Worm (Caenorhabditis elegans) whole organism, late embryonic: ENCODE data around the gene ssp-35.

Source experiments
- C08G9.2 ChIP-seq: sonication (generic microtip); optimal IDR thresholded peaks from 2 replicates; lab custom pipeline; 2016; ENCODE audit warnings: mild to moderate bottlenecking, missing genetic modification characterization, moderate library complexity, missing compliant biosample characterization
- C38D4.7 ChIP-seq: fragments of 200-800 bp; sonication (Bioruptor generic); optimal IDR thresholded peaks from 2 replicates; lab custom pipeline; 2018; ENCODE audit warnings: mild to moderate bottlenecking, missing genetic modification characterization, moderate library complexity, missing compliant biosample characterization
- K02D7.2 ChIP-seq: sonication (generic microtip); optimal IDR thresholded peaks from 2 replicates; lab custom pipeline; 2017; ENCODE audit warnings: mild to moderate bottlenecking, missing genetic modification characterization, missing compliant biosample characterization
- T23F11.4 ChIP-seq: fragments of 200-800 bp; sonication (Bioruptor generic); optimal IDR thresholded peaks from 2 replicates; lab custom pipeline; 2018; ENCODE audit warnings: mild to moderate bottlenecking, missing genetic modification characterization, missing compliant biosample characterization
- Y22D7AL.16 ChIP-seq: sonication (generic microtip); optimal IDR thresholded peaks from 2 replicates; lab custom pipeline; 2016; ENCODE audit warnings: missing genetic modification characterization, missing compliant biosample characterization
- ahr-1 ChIP-seq: sonication (generic microtip); optimal IDR thresholded peaks from 2 replicates; lab custom pipeline; 2016; ENCODE audit warnings: missing genetic modification characterization, missing compliant biosample characterization
- ceh-18 ChIP-seq: sonication (generic microtip); optimal IDR thresholded peaks from 2 replicates; lab custom pipeline; 2016; ENCODE audit warnings: missing genetic modification characterization, missing compliant biosample characterization
- ceh-22 ChIP-seq: sonication (generic microtip); optimal IDR thresholded peaks from 2 replicates; lab custom pipeline; 2017; ENCODE audit warnings: missing biosample characterization, missing genetic modification characterization
- ceh-24 ChIP-seq: sonication (generic microtip); optimal IDR thresholded peaks from 2 replicates; lab custom pipeline; 2016; ENCODE audit warnings: mild to moderate bottlenecking, missing genetic modification characterization, missing compliant biosample characterization
- ceh-31 ChIP-seq: sonication (generic microtip); optimal IDR thresholded peaks from 2 replicates; lab custom pipeline; 2016; ENCODE audit warnings: missing genetic modification characterization, missing compliant biosample characterization
- ceh-34 ChIP-seq: sonication (generic microtip); optimal IDR thresholded peaks from 2 replicates; lab custom pipeline; 2016; ENCODE audit warnings: mild to moderate bottlenecking, missing genetic modification characterization, missing compliant biosample characterization
- ceh-48 ChIP-seq: sonication (generic microtip); optimal IDR thresholded peaks from 2 replicates; lab custom pipeline; 2016; ENCODE audit warnings: missing genetic modification characterization, inconsistent platforms, missing compliant biosample characterization
- ceh-9 ChIP-seq: sonication (generic microtip); optimal IDR thresholded peaks from 2 replicates; lab custom pipeline; 2016; ENCODE audit warnings: mild to moderate bottlenecking, missing genetic modification characterization, inconsistent platforms, missing compliant biosample characterization
- che-1 ChIP-seq: sonication (generic microtip); optimal IDR thresholded peaks from 2 replicates; lab custom pipeline; 2016; ENCODE audit warnings: mild to moderate bottlenecking, missing genetic modification characterization, missing compliant biosample characterization
- dve-1 ChIP-seq: sonication (generic microtip); optimal IDR thresholded peaks from 2 replicates; lab custom pipeline; 2017; ENCODE audit warnings: antibody characterized with exemption, mild to moderate bottlenecking, missing genetic modification characterization, missing compliant biosample characterization
- ets-4 ChIP-seq: sonication (generic microtip); optimal IDR thresholded peaks from 2 replicates; lab custom pipeline; 2016; ENCODE audit warnings: missing genetic modification characterization, missing compliant biosample characterization
- eyg-1 ChIP-seq: sonication (generic microtip); optimal IDR thresholded peaks from 2 replicates; lab custom pipeline; 2016; ENCODE audit warnings: missing genotype, missing genetic modification characterization, missing compliant biosample characterization
- fax-1 ChIP-seq: sonication (generic microtip); optimal IDR thresholded peaks from 2 replicates; lab custom pipeline; 2016; ENCODE audit warnings: missing genotype, missing genetic modification characterization, missing compliant biosample characterization
- fkh-10 ChIP-seq: fragments of 150-350 bp; optimal IDR thresholded peaks from 2 replicates; lab custom pipeline; 2014; ENCODE audit warnings: missing biosample characterization, missing genetic modification reagents, missing genetic modification characterization
- fkh-6 ChIP-seq: sonication (generic microtip); optimal IDR thresholded peaks from 2 replicates; lab custom pipeline; 2016; ENCODE audit warnings: missing genetic modification characterization, missing compliant biosample characterization
- gmeb-2 ChIP-seq: sonication (generic microtip); optimal IDR thresholded peaks from 2 replicates; lab custom pipeline; 2016; ENCODE audit warnings: missing genetic modification characterization, inconsistent platforms, missing compliant biosample characterization
- hlh-15 ChIP-seq: sonication (generic microtip); optimal IDR thresholded peaks from 2 replicates; lab custom pipeline; 2016; ENCODE audit warnings: missing genetic modification characterization, missing compliant biosample characterization
- hlh-8 ChIP-seq: sonication (generic microtip); optimal IDR thresholded peaks from 2 replicates; lab custom pipeline; 2016; ENCODE audit warnings: missing genotype, missing genetic modification characterization, missing compliant biosample characterization
- lim-6 ChIP-seq: sonication (generic microtip); optimal IDR thresholded peaks from 2 replicates; lab custom pipeline; 2016; ENCODE audit warnings: missing genetic modification characterization, missing compliant biosample characterization
- nfya-1 ChIP-seq: sonication (generic microtip); optimal IDR thresholded peaks from 2 replicates; lab custom pipeline; 2017; ENCODE audit warnings: missing genetic modification characterization, mild to moderate bottlenecking, missing compliant biosample characterization, antibody characterized with exemption, moderate library complexity
- npax-4 ChIP-seq: sonication (generic microtip); optimal IDR thresholded peaks from 2 replicates; lab custom pipeline; 2016; ENCODE audit warnings: missing genetic modification characterization, missing compliant biosample characterization
- odd-2 ChIP-seq: sonication (generic microtip); optimal IDR thresholded peaks from 2 replicates; lab custom pipeline; 2017; ENCODE audit warnings: antibody characterized with exemption, mild to moderate bottlenecking, missing genetic modification characterization, missing compliant biosample characterization
- pag-3 ChIP-seq: sonication (generic microtip); optimal IDR thresholded peaks from 2 replicates; lab custom pipeline; 2016; ENCODE audit warnings: missing compliant biosample characterization, missing genetic modification characterization, borderline replicate concordance
- pqm-1 ChIP-seq: sonication (generic microtip); optimal IDR thresholded peaks from 2 replicates; lab custom pipeline; 2016; ENCODE audit warnings: missing genetic modification characterization, missing compliant biosample characterization
- pros-1 ChIP-seq: fragments of 150-350 bp; optimal IDR thresholded peaks from 2 replicates; lab custom pipeline; 2014; ENCODE audit warnings: missing biosample characterization, missing genetic modification reagents, missing genetic modification characterization
- sdc-2 ChIP-seq: sonication (generic microtip); optimal IDR thresholded peaks from 2 replicates; lab custom pipeline; 2016; ENCODE audit warnings: missing genotype, missing genetic modification characterization, missing compliant biosample characterization
- sox-2 ChIP-seq: fragments of 200-800 bp; sonication (Bioruptor generic); IDR thresholded peaks from 2 replicates; pipeline ENCODE4 v1.3.6; 2022; ENCODE audit warnings: missing genetic modification reagents, missing genetic modification characterization, missing compliant biosample characterization
- sox-4 ChIP-seq: sonication (generic microtip); optimal IDR thresholded peaks from 2 replicates; lab custom pipeline; 2017; ENCODE audit warnings: mild to moderate bottlenecking, missing genetic modification characterization, inconsistent platforms, missing compliant biosample characterization
- syd-9 ChIP-seq: sonication (generic microtip); optimal IDR thresholded peaks from 2 replicates; lab custom pipeline; 2016; ENCODE audit warnings: mild to moderate bottlenecking, missing genetic modification characterization, moderate library complexity, missing compliant biosample characterization
- tbx-2 ChIP-seq: sonication (generic microtip); optimal IDR thresholded peaks from 2 replicates; lab custom pipeline; 2016; ENCODE audit warnings: missing genetic modification characterization, missing compliant biosample characterization
- ttx-3 ChIP-seq: sonication (generic microtip); optimal IDR thresholded peaks from 2 replicates; lab custom pipeline; 2016; ENCODE audit warnings: missing genetic modification reagents, missing genetic modification characterization, missing compliant biosample characterization
- unc-3 ChIP-seq, 2 experiments: fragments of 200-800 bp in 1 of 2; sonication (Bioruptor generic) in 1 of 2; sonication (generic microtip) in 1 of 2; conservative IDR thresholded peaks in 1 of 2; optimal IDR thresholded peaks in 1 of 2; 2 replicates each; pipeline versions ENCODE4 v1.3.6 to Lab custom; 2016 to 2022; ENCODE audit warnings: missing compliant biosample characterization in 2 of 2, missing genetic modification characterization in 2 of 2, missing genetic modification reagents in 1 of 2
- unc-55 ChIP-seq: sonication (generic microtip); optimal IDR thresholded peaks from 2 replicates; lab custom pipeline; 2017; ENCODE audit warnings: missing biosample characterization, missing genetic modification reagents, missing genetic modification characterization
- unc-86 ChIP-seq: sonication (generic microtip); optimal IDR thresholded peaks from 2 replicates; lab custom pipeline; 2016; ENCODE audit warnings: missing genetic modification characterization, missing compliant biosample characterization

ssp-35 gene

ce11 chrV:12291587-12291986 is 28.0 kb upstream of the ssp-35 start, which contains the start of the genes srpa-68 and srh-16 (continued):
- peak; percentile 47 for TF ChIP-seq gmeb-2 (tag; lab: Kevin White, UChicago)
- TF ChIP-seq unc-86: peak; percentile 63
- TF ChIP-seq sox-4 (tag; lab: Kevin White, UChicago): peak; percentile 45
- TF ChIP-seq hlh-15 (tag; lab: Kevin White, UChicago): peak; percentile 64
- no peak for TF ChIP-seq ets-4 (tag; lab: Kevin White, UChicago)
- TF ChIP-seq sox-2 (GFP tag; lab: Robert Waterston, UW): no peak
- no peak for TF ChIP-seq sdc-2 (tag; lab: Kevin White, UChicago)
- no peak for TF ChIP-seq ceh-22 (tag; lab: Kevin White, UChicago)
- TF ChIP-seq dve-1 (tag; lab: Kevin White, UChicago): no peak
- no peak for TF ChIP-seq T23F11.4 (GFP tag; lab: Kevin White, UChicago)
- peak; percentile 65 for TF ChIP-seq tbx-2 (tag; lab: Kevin White, UChicago)
- TF ChIP-seq ceh-9: no peak
- no peak for TF ChIP-seq hlh-8 (tag; lab: Kevin White, UChicago)
- no peak for TF ChIP-seq fkh-10 (GFP tag; lab: Kevin White, UChicago)
- peak; percentile 15 for TF ChIP-seq ahr-1 (tag; lab: Kevin White, UChicago)
- TF ChIP-seq che-1: peak; percentile 53
- TF ChIP-seq ceh-24: no peak
- peak; percentile 42 for TF ChIP-seq K02D7.2 (tag; lab: Kevin White, UChicago)
- peak; percentile 49 for TF ChIP-seq C38D4.7
- TF ChIP-seq unc-55 (GFP tag; lab: Kevin White, UChicago): peak; percentile 15
- TF ChIP-seq ttx-3: peak; percentile 68
- no peak for TF ChIP-seq lim-6 (tag; lab: Kevin White, UChicago)
- TF ChIP-seq unc-3 (GFP tag; conservative IDR thresholded peaks at IDR 0.05; lab: Robert Waterston, UW): peak; percentile 54; the same call in 1 of the 2 replicates
- peak; percentile 8 for TF ChIP-seq unc-3 (tag; optimal IDR thresholded peaks at IDR 0.05; lab: Kevin White, UChicago)
- TF ChIP-seq C08G9.2: peak; percentile 33
- peak; percentile 33 for TF ChIP-seq npax-4 (tag; lab: Kevin White, UChicago)
- TF ChIP-seq ceh-18: no peak

- no peak for TF ChIP-seq hlh-15 (tag; lab: Kevin White, UChicago)
- no peak for TF ChIP-seq T23F11.4 (GFP tag; lab: Kevin White, UChicago)
- no peak for TF ChIP-seq fkh-6 (tag; lab: Kevin White, UChicago)
- no peak for TF ChIP-seq odd-2 (tag; lab: Kevin White, UChicago)
- TF ChIP-seq unc-55 (GFP tag; lab: Kevin White, UChicago): peak; percentile 51
Observed at ce11 chrV:12288577-12288976, 25.0 kb upstream of the ssp-35 start, which contains the start of gene rskd-1. Gene rskd-1 (minus strand): TSS chrV:12288615.

ce11 chrV:12287667-12288066 is 24.0 kb upstream of the ssp-35 start:
- no peak for TF ChIP-seq dve-1 (tag; lab: Kevin White, UChicago)
- no peak for TF ChIP-seq ceh-24
- TF ChIP-seq pag-3 (tag; lab: Kevin White, UChicago): no peak
- TF ChIP-seq ceh-48 (tag; lab: Kevin White, UChicago): no peak
- TF ChIP-seq unc-55 (GFP tag; lab: Kevin White, UChicago): no peak
- no peak for TF ChIP-seq ceh-34 (tag; lab: Kevin White, UChicago)
- TF ChIP-seq C08G9.2: no peak
- no peak for TF ChIP-seq nfya-1 (tag; lab: Kevin White, UChicago)
- TF ChIP-seq eyg-1 (tag; lab: Kevin White, UChicago): no peak
- TF ChIP-seq lim-6 (tag; lab: Kevin White, UChicago): no peak
- no peak for TF ChIP-seq syd-9 (tag; lab: Kevin White, UChicago)
- no peak for TF ChIP-seq hlh-8 (tag; lab: Kevin White, UChicago)
- TF ChIP-seq Y22D7AL.16 (tag; lab: Kevin White, UChicago): no peak
- no peak for TF ChIP-seq hlh-15 (tag; lab: Kevin White, UChicago)
- TF ChIP-seq pros-1 (tag; lab: Kevin White, UChicago): no peak
- no peak for TF ChIP-seq fkh-10 (GFP tag; lab: Kevin White, UChicago)
- TF ChIP-seq C38D4.7: no peak
- TF ChIP-seq pqm-1: no peak
- no peak for TF ChIP-seq fax-1 (tag; lab: Kevin White, UChicago)
- TF ChIP-seq ceh-31 (tag; lab: Kevin White, UChicago): no peak
